Worm (Caenorhabditis elegans): ENCODE measurements around the gene bath-41.

The bath-41 gene

DNA sequence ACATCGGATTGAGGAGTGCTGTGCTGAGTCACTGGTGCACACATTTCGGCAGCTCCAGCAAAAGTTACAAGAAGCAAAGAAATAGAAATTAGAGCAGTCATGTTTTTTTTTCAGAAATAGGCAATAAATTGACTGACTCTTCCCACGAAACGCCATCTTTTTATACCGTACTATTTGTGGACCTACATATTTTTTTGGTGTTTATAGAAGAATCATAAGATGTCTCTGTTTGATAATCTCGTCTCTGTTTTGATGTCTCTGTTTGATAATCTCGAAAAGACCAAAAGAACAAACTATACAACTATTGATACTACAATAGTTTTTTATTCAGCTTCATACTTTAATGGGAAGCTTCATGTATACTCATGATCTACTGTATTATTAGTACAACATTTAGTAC is 12.4 kb upstream of the bath-41 start, which contains the start of gene Y102E9.3:
Gene Y102E9.3, minus strand, starts transcription at position 101 of the 400 bp plus-strand sequence.
- no peak for TF ChIP-seq tlp-1 (tag; optimal IDR thresholded peaks at IDR 0.05)

DNA sequence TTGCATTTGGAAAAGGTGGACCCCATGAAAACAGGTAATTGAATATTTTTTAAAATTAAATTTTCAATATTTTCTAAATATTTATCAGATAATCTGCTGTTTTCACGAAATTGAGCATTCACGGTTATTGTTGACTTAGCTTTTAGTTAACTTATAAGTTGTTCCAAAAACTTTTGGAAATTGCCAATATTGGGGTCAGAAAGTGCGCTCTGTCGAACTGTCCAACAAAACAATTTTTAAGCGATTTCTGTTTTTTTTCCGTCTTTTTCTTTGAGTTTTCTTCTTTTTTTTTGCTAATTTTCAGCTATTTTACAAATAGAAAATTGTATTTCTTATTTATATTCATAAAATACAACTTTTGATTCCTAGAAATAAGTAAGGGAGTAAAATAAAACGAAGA is 9.2 kb upstream of the bath-41 start:
- TF ChIP-seq aha-1 (tag; optimal IDR thresholded peaks at IDR 0.05): no peak
- no peak for TF ChIP-seq hlh-17 (GFP tag; optimal IDR thresholded peaks at IDR 0.05; ENCODE audit: borderline replicate concordance)
- TF ChIP-seq unc-30 (tag; optimal IDR thresholded peaks at IDR 0.05): no peak
- no peak for TF ChIP-seq xbp-1 (tag; optimal IDR thresholded peaks at IDR 0.05)
- peak in 1 of 6 experiments; percentile 12 for TF ChIP-seq elt-3 (tag; optimal IDR thresholded peaks at IDR 0.05)
- TF ChIP-seq ceh-90 (tag; optimal IDR thresholded peaks at IDR 0.05): no peak
- peak in 1 of 2 experiments; percentile 51 for TF ChIP-seq lin-35 (GFP tag; optimal IDR thresholded peaks at IDR 0.05)
- peak in 1 of 2 experiments; percentile 41 for TF ChIP-seq efl-1 (optimal IDR thresholded peaks at IDR 0.05)
- peak; percentile 23 to 94 for TF ChIP-seq efl-1 (GFP tag; optimal IDR thresholded peaks at IDR 0.05 in 1 of 2)
- TF ChIP-seq lsy-2 (tag; optimal IDR thresholded peaks at IDR 0.05): peak in 1 of 2 experiments; percentile 3
- TF ChIP-seq fkh-8 (tag; optimal IDR thresholded peaks at IDR 0.05): no peak
- peak in 2 of 3 experiments; percentile 22 to 43 for TF ChIP-seq dpl-1 (GFP tag; optimal IDR thresholded peaks at IDR 0.05)

DNA sequence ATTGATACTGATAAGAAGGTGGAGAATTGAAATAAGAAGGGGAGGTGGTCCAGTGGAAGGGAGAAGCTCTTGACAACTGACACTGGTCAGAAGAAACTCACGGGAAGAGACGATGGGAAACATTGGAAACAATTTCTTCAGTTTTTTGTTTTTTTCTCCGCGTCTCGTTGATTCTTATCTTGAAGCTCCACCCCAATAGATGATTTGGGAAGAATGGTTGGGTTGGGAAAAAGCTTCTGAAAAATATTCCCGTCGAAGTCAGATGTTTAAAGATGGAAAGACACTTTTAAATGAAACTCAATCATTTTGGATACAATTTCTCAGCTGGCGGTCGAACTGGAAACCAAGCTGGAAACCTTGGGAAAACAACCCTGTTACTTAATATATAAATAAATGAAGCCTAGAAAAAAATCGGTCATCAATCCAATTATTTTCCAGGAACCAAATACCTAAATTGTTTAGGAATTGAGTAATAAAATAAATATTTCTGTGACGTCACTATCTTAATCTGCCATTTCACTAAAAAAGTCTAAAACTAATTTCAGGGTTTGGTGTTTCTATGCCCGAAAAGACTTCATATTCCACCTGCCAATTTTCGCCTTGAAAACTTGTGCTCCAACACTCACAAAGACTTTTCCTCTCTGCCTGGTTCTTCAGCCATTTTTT is 8.3 kb upstream of the bath-41 start, which contains the start of the genes Y102E9.5 and odr-4:
Gene Y102E9.5, minus strand, starts transcription at position 101 of the 666 bp plus-strand sequence.
Gene odr-4, plus strand, starts transcription at position 616 of the 666 bp plus-strand sequence.
- TF ChIP-seq mab-9 (GFP tag; IDR thresholded peaks at IDR 0.05): no peak
- no peak for TF ChIP-seq xbp-1 (tag; optimal IDR thresholded peaks at IDR 0.05)
- peak; percentile 17 for TF ChIP-seq nhr-47 (tag; optimal IDR thresholded peaks at IDR 0.05)
- no peak for TF ChIP-seq unc-86 (tag; optimal IDR thresholded peaks at IDR 0.05)
- no peak for TF ChIP-seq nhr-11 (tag; optimal IDR thresholded peaks at IDR 0.05)
- peak; percentile 23 for TF ChIP-seq fkh-8 (tag; optimal IDR thresholded peaks at IDR 0.05)
- no peak for TF ChIP-seq egl-13 (tag; optimal IDR thresholded peaks at IDR 0.05)
- TF ChIP-seq tbx-2 (tag; optimal IDR thresholded peaks at IDR 0.05): no peak
- TF ChIP-seq vab-15 (tag; optimal IDR thresholded peaks at IDR 0.05): no peak
- peak; percentile 43 for TF ChIP-seq rnt-1 (tag; optimal IDR thresholded peaks at IDR 0.05)
- TF ChIP-seq hpl-2 (GFP tag; optimal IDR thresholded peaks at IDR 0.05): no peak
- TF ChIP-seq nhr-77 (tag; optimal IDR thresholded peaks at IDR 0.05): no peak
- TF ChIP-seq mdl-1 (tag; optimal IDR thresholded peaks at IDR 0.05): no peak
- TF ChIP-seq aha-1 (tag; optimal IDR thresholded peaks at IDR 0.05): no peak
- TF ChIP-seq C34B4.2 (tag; optimal IDR thresholded peaks at IDR 0.05): no peak
- TF ChIP-seq nhr-71 (tag; optimal IDR thresholded peaks at IDR 0.05): no peak
- no peak for TF ChIP-seq lsy-2 (tag; optimal IDR thresholded peaks at IDR 0.05)
- no peak for TF ChIP-seq alr-1 (tag; optimal IDR thresholded peaks at IDR 0.05; ENCODE audit: borderline replicate concordance)
- no peak for TF ChIP-seq nhr-28 (tag; optimal IDR thresholded peaks at IDR 0.05)
- TF ChIP-seq pqm-1 (tag; optimal IDR thresholded peaks at IDR 0.05): no peak
- no peak for TF ChIP-seq grh-1 (GFP tag; IDR thresholded peaks at IDR 0.05)
- TF ChIP-seq tlp-1 (tag; optimal IDR thresholded peaks at IDR 0.05): no peak

DNA sequence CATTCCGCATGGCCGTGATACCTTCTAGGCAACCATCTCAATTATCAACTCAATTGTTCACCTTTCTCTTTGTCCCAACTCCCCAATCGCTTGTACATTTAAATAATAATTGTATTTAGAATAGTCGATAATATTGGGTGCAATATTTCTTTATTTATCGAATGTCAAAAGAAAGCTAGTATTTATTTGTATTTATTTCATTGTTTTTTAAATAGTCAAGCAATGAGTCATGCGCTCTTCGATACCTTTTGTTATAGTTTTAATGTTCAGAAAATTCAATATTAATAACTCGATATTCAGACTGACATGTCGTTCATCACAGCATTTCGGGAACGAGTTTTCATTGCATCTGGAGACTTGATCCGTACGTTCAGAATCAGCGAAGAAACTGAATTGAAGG is 3.4 kb upstream of the bath-41 start, which contains the start of gene wdr-4:
Gene wdr-4, plus strand, starts transcription at position 301 of the 400 bp plus-strand sequence.
- TF ChIP-seq tlp-1 (tag; optimal IDR thresholded peaks at IDR 0.05): no peak
- no peak for TF ChIP-seq ceh-82 (tag; optimal IDR thresholded peaks at IDR 0.05)
- no peak for TF ChIP-seq nhr-20 (tag; optimal IDR thresholded peaks at IDR 0.05)
- no peak for TF ChIP-seq grh-1 (GFP tag; IDR thresholded peaks at IDR 0.05)
- TF ChIP-seq ces-1 (GFP tag; optimal IDR thresholded peaks at IDR 0.05): no peak
- TF ChIP-seq mep-1 (tag; optimal IDR thresholded peaks at IDR 0.05): no peak
- TF ChIP-seq sup-37 (GFP tag; optimal IDR thresholded peaks at IDR 0.05): no peak
- TF ChIP-seq nhr-85 (tag): no peak
